Fruit fly (Drosophila melanogaster) whole organism, pupa: Measurements from ENCODE around the gene CG10252.

Experiments
- CG13204 ChIP-seq: fragments of 200-800 bp; sonication (Bioruptor generic); optimal IDR thresholded peaks from 2 replicates; lab custom pipeline; 2018; ENCODE audit warnings: missing biosample characterization, mild to moderate bottlenecking, missing genetic modification characterization, moderate library complexity
- CG34367 ChIP-seq: fragments of 200-800 bp; sonication (Bioruptor generic); optimal IDR thresholded peaks from 2 replicates; lab custom pipeline; 2018; ENCODE audit warnings: missing biosample characterization, mild to moderate bottlenecking, missing genetic modification characterization
- D1 ChIP-seq: fragments of 200-800 bp; sonication (Bioruptor generic); optimal IDR thresholded peaks from 2 replicates; lab custom pipeline; 2018; ENCODE audit warnings: missing biosample characterization, mild to moderate bottlenecking, missing genetic modification characterization, moderate library complexity

DNA sequence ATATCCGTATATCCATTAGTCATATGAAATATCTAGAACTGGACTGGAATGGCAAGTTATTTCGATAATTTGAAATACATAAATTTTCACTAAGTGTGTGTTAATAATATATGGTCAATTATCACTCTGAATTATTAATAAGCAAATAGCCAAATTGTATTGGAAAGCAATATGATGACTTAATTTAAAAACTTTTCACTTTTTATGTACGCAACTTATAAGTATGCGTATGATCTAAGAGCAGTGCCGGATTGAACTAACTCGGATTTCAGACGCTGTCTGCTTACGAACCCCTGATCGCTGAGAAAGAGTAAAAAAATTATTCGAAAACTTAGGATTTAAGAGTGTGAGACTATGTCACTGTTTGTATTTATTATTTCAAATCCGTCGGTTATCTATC is 25.5 kb upstream of the CG10252 start, which contains the start of gene CG10232:
- TF ChIP-seq CG34367 (no peak), CG13204 (GFP tag; lab: Kevin White, UChicago) (no peak), D1 (tag; lab: Kevin White, UChicago) (no peak)
